Fruit fly (Drosophila melanogaster): ENCODE results near the gene btd.

Gene btd

DNA sequence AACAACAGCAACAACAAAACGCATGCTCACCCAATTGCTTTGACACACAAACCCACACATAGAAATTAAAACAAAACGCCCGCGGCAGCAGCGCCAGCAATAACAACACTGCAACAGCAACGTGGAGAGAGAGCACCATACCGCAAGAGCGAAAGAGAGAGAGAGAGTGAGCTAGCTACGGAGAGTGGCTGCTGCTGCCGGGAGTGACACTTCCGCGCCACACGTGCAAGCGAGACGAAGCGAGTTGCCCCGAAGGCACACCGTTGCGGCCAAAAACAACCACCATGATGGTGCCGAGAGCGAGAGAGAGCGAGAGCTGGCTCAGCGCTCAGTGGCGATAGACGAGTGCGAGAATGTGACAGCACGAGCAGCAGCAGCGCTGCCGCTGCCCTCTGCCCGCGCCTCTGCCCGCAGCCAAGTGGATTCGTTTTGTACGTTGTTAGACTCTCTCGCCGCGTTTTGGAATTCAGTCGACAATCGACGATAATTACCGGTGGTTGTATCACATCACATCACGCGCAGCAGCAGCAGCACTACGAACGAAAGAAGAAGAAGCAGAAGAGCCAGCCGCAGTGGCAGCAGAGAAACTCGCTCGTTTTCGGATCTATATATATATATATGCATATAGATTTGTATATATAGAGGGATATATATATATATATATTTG, at the start of gene btd (continued):
- TF ChIP-seq D (optimal IDR thresholded peaks at IDR 0.05): peak; percentile 91
- no peak for TF ChIP-seq D (GFP tag; optimal IDR thresholded peaks at IDR 0.05)
- peak; percentile 52 for TF ChIP-seq sens (GFP tag)
- peak; percentile 91 for TF ChIP-seq cg (GFP tag; optimal IDR thresholded peaks at IDR 0.05)
- TF ChIP-seq knrl (GFP tag; IDR thresholded peaks at IDR 0.05; ENCODE audit: partially characterized antibody): peak; percentile 40; the same call in 1 of the 3 replicates
- TF ChIP-seq Med (GFP tag): peak; percentile 81
- TF ChIP-seq CoRest (tag; optimal IDR thresholded peaks at IDR 0.05): peak; percentile 71
- TF ChIP-seq Lim3 (GFP tag; IDR thresholded peaks at IDR 0.05): no peak
- TF ChIP-seq E2f2 (GFP tag; IDR thresholded peaks at IDR 0.05): 0 out of 2 replicates have a peak, but pooled peaks have one; percentile 20
- no peak for TF ChIP-seq CG12769 (tag; optimal IDR thresholded peaks at IDR 0.05)
- TF ChIP-seq CG12942 (GFP tag; optimal IDR thresholded peaks at IDR 0.05): no peak
- 0 out of 2 replicates have a peak, but pooled peaks have one; percentile 28 for TF ChIP-seq hbn (GFP tag; IDR thresholded peaks at IDR 0.05; ENCODE audit: partially characterized antibody)
- TF ChIP-seq phol (tag; optimal IDR thresholded peaks at IDR 0.05): peak; percentile 42

DNA sequence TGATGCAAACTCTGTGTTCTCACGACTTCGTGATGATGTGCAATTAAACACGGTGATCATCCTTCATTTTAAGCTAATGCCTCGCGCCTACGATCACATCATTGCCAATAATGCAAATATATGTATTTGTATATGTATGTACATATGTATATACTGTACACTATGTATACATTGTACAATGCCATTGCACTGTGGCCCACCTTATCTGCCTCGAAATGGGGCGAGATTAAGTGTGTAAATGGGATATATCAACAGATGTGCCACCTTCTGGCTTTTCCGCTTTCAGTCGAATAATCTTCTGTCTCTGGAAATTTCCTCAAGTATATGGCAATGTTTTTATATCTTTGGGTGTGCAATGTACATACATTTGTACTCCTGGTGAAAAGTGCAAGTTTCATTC, 49.2 kb upstream of the btd start:
- TF ChIP-seq CG1603 (tag; optimal IDR thresholded peaks at IDR 0.05) (peak; percentile 19), ATbp (GFP tag; optimal IDR thresholded peaks at IDR 0.05) (peak; percentile 66), CG4360 (GFP tag; IDR thresholded peaks at IDR 0.05) (no peak), Bgb (GFP tag; IDR thresholded peaks at IDR 0.05; ENCODE audit: partially characterized antibody) (no peak), CG11247 (GFP tag; IDR thresholded peaks at IDR 0.05) (no peak), CG32772 (GFP tag; IDR thresholded peaks at IDR 0.05) (no peak), CG2875 (GFP tag; optimal IDR thresholded peaks at IDR 0.05) (peak; percentile 8), CG4282 (GFP tag; optimal IDR thresholded peaks at IDR 0.05) (no peak), HLHmδ (GFP tag; optimal IDR thresholded peaks at IDR 0.05) (peak; percentile 35), CG17359 (tag; optimal IDR thresholded peaks at IDR 0.05) (peak; percentile 7), kni (GFP tag; optimal IDR thresholded peaks at IDR 0.05) (peak; percentile 29), CG12744 (GFP tag; optimal IDR thresholded peaks at IDR 0.05) (no peak), CG11560 (tag; IDR thresholded peaks at IDR 0.05) (no peak), CG4404 (GFP tag; IDR thresholded peaks at IDR 0.05) (no peak), CG3407 (GFP tag; optimal IDR thresholded peaks at IDR 0.05) (peak; percentile 1), gfzf (GFP tag; optimal IDR thresholded peaks at IDR 0.05) (no peak), chm (GFP tag; IDR thresholded peaks at IDR 0.05) (0 out of 2 replicates have a peak, but pooled peaks have one; percentile 24), Sox102F (GFP tag; optimal IDR thresholded peaks at IDR 0.05) (peak; percentile 2), CG7987 (GFP tag; optimal IDR thresholded peaks at IDR 0.05) (no peak), cad (GFP tag; optimal IDR thresholded peaks at IDR 0.05) (no peak), bsh (GFP tag; optimal IDR thresholded peaks at IDR 0.05) (peak in 1 of 2 experiments; percentile 46), sd (tag; optimal IDR thresholded peaks at IDR 0.05) (no peak), CG1529 (GFP tag; optimal IDR thresholded peaks at IDR 0.05) (peak; percentile 38), Blimp-1 (GFP tag; optimal IDR thresholded peaks at IDR 0.05) (peak; percentile 30), nom (GFP tag; optimal IDR thresholded peaks at IDR 0.05) (peak; percentile 29), Asciz (GFP tag; optimal IDR thresholded peaks at IDR 0.05) (peak; percentile 9), CG14667 (GFP tag; IDR thresholded peaks at IDR 0.05) (no peak), CG2678 (tag; optimal IDR thresholded peaks at IDR 0.05) (peak; percentile 1), p53 (GFP tag; optimal IDR thresholded peaks at IDR 0.05) (no peak), MTF-1 (GFP tag; optimal IDR thresholded peaks at IDR 0.05; ENCODE audit: borderline replicate concordance) (peak; percentile 10), CG31365 (tag; optimal IDR thresholded peaks at IDR 0.05) (no peak), fd64A (GFP tag; optimal IDR thresholded peaks at IDR 0.05) (peak; percentile 70), Eip74EF (GFP tag; optimal IDR thresholded peaks at IDR 0.05) (peak in 1 of 2 experiments; percentile 23), CG4707 (GFP tag; optimal IDR thresholded peaks at IDR 0.05) (peak; percentile 30)
